Worm (Caenorhabditis elegans): Measurements from ENCODE around the gene F56B3.9.

DNA sequence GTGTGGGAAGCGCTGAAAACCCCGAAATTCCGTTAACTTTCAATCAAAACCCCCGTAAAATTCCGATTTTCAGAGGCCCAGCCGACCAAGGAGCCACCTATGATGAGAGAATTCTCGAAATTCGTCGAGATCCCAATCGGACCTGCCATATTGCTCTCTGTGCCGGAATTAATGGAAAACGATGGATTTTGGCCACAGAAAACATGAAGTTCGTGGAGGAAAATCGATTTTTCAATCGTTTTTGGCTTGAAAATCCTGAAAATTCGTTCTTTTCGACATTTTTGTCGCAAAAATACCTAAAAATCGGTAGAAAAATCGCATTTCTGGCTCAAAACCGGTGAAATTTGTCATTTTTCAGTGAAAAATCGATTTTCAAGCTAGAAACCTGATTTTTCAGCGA, 2.4 kb downstream of the F56B3.9 start:
- TF ChIP-seq aly-2 (tag; optimal IDR thresholded peaks at IDR 0.05) (no peak), unc-62 (GFP tag; optimal IDR thresholded peaks at IDR 0.05) (no peak)
